Worm (Caenorhabditis elegans): ENCODE data around the gene mrck-1.

Gene mrck-1

ce11 chrV:6303471-6303870 lies 36.4 kb upstream of the mrck-1 start, which contains the start of gene sago-1:
sago-1 (plus strand) TSS chrV:6303771.
- TF ChIP-seq ceh-83 (GFP tag; optimal IDR thresholded peaks at IDR 0.05) (no peak), ces-1 (GFP tag; optimal IDR thresholded peaks at IDR 0.05) (no peak), elt-3 (tag; optimal IDR thresholded peaks at IDR 0.05) (no peak), mep-1 (tag; optimal IDR thresholded peaks at IDR 0.05) (no peak), nhr-237 (tag; optimal IDR thresholded peaks at IDR 0.05) (no peak), nhr-76 (tag; optimal IDR thresholded peaks at IDR 0.05) (no peak), blmp-1 (tag; optimal IDR thresholded peaks at IDR 0.05) (no peak), ham-2 (GFP tag; optimal IDR thresholded peaks at IDR 0.05) (no peak), lsy-2 (tag; optimal IDR thresholded peaks at IDR 0.05) (no peak), hlh-1 (tag; optimal IDR thresholded peaks at IDR 0.05) (no peak)

DNA sequence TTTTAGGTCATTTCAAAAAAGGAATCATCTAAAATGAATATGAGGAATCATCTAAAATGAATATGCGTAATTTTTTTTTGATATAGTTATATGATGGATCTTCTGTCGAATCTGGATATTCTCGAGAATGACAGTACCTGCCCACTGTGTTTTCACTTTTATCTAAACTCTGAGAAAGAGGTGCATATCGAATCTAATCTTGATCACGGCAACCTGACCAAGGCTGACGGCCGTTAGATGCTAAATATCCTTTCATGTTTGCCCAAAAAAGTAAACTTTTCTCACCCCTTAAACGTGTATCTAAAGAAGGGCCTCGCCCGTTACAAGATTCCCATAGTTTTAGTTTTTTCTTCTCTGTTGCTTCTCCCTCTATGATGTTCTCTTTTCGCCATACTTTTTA lies 35.4 kb upstream of the mrck-1 start:
- TF ChIP-seq tbx-8 (GFP tag; optimal IDR thresholded peaks at IDR 0.05) = no peak
- TF ChIP-seq elt-1 (tag; optimal IDR thresholded peaks at IDR 0.05; ENCODE audit: borderline replicate concordance, insufficient read depth) = peak; percentile 89

DNA sequence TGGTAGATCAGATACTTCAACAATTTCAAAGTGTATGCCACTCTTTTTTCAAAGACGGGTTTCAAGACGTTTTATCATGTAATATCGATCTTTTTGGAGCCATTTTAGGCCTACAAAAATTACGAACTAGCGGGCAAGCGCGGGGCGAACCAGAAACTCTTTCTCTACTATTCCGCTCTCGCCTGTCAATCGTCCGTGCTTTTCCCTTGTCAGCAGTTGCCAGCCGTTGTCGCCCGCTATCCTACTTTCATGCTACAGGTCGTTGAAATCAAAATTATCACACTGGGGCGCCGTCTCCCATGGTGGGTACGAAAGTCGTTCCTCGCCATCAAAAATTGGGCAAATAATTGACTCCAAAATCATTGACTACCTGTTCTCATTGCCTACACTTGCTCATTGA lies 34.0 kb upstream of the mrck-1 start:
- TF ChIP-seq mab-5 (tag; optimal IDR thresholded peaks at IDR 0.05) (no peak), unc-120 (tag; optimal IDR thresholded peaks at IDR 0.05; ENCODE audit: poor library complexity, severe bottlenecking) (no peak), nhr-28 (tag; optimal IDR thresholded peaks at IDR 0.05) (no peak), nhr-76 (tag; optimal IDR thresholded peaks at IDR 0.05) (no peak), pha-4 (tag; optimal IDR thresholded peaks at IDR 0.05) (no peak), ceh-39 (tag; optimal IDR thresholded peaks at IDR 0.05) (no peak), ces-1 (GFP tag; optimal IDR thresholded peaks at IDR 0.05) (no peak), elt-3 (tag; optimal IDR thresholded peaks at IDR 0.05) (no peak), ceh-43 (GFP tag; optimal IDR thresholded peaks at IDR 0.05) (no peak), tbx-8 (GFP tag; optimal IDR thresholded peaks at IDR 0.05) (no peak), sem-2 (GFP tag; optimal IDR thresholded peaks at IDR 0.05) (no peak), unc-62 (GFP tag; optimal IDR thresholded peaks at IDR 0.05) (no peak), lin-13 (tag; optimal IDR thresholded peaks at IDR 0.05) (no peak), elt-1 (tag; optimal IDR thresholded peaks at IDR 0.05; ENCODE audit: borderline replicate concordance, insufficient read depth) (no peak), lin-32 (GFP tag; optimal IDR thresholded peaks at IDR 0.05) (no peak), flh-1 (GFP tag; optimal IDR thresholded peaks at IDR 0.05) (no peak), mep-1 (tag; optimal IDR thresholded peaks at IDR 0.05) (no peak), ceh-83 (GFP tag; optimal IDR thresholded peaks at IDR 0.05) (no peak)

DNA sequence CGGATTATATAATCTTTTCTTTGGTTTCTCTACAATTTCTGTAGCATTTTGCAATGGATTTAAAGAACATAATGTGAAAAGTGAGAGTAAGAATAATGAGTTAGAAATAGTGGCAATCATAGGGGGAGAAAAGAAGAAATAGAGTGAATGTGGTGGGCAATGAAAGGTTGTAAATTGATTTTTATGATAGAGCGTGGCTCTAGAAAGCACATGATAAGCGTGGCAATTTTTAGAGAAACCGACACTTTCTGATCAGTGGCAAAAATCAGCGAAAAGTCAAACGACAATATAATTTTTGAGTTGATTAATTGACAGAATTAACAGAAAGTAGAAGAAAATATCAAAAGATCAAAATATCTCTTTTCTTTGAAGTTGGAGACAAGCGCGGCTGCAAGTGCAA lies 25.3 kb upstream of the mrck-1 start, which contains the start of gene K12B6.9:
Gene K12B6.9, minus strand, starts transcription at position 266 of the 400 bp plus-strand sequence.
- no peak for TF ChIP-seq ces-1 (GFP tag; optimal IDR thresholded peaks at IDR 0.05)
- TF ChIP-seq elt-3 (tag; optimal IDR thresholded peaks at IDR 0.05) = no peak
- no peak for TF ChIP-seq snpc-4 (tag; optimal IDR thresholded peaks at IDR 0.05)
- TF ChIP-seq sem-2 (GFP tag; optimal IDR thresholded peaks at IDR 0.05) = no peak
- no peak for TF ChIP-seq cnd-1 (tag; optimal IDR thresholded peaks at IDR 0.05)
- TF ChIP-seq zip-8 (tag; optimal IDR thresholded peaks at IDR 0.05) = no peak
- no peak for TF ChIP-seq mep-1 (tag; optimal IDR thresholded peaks at IDR 0.05)
- no peak for TF ChIP-seq lin-32 (GFP tag; optimal IDR thresholded peaks at IDR 0.05)
- no peak for TF ChIP-seq unc-62 (GFP tag; optimal IDR thresholded peaks at IDR 0.05)
- TF ChIP-seq ceh-39 (tag; optimal IDR thresholded peaks at IDR 0.05) = no peak
- no peak for TF ChIP-seq sptf-1 (tag; optimal IDR thresholded peaks at IDR 0.05)
- TF ChIP-seq ceh-83 (GFP tag; optimal IDR thresholded peaks at IDR 0.05) = no peak
- TF ChIP-seq bed-3 (GFP tag; optimal IDR thresholded peaks at IDR 0.05) = no peak
- TF ChIP-seq unc-120 (tag; optimal IDR thresholded peaks at IDR 0.05; ENCODE audit: poor library complexity, severe bottlenecking) = no peak
- no peak for TF ChIP-seq ztf-11 (tag; optimal IDR thresholded peaks at IDR 0.05)
- TF ChIP-seq blmp-1 (tag; optimal IDR thresholded peaks at IDR 0.05) = no peak
- TF ChIP-seq tbx-8 (GFP tag; optimal IDR thresholded peaks at IDR 0.05) = no peak
- no peak for TF ChIP-seq mls-2 (tag; optimal IDR thresholded peaks at IDR 0.05)
- TF ChIP-seq ham-2 (GFP tag; optimal IDR thresholded peaks at IDR 0.05) = no peak
- no peak for TF ChIP-seq unc-39 (tag; optimal IDR thresholded peaks at IDR 0.05)

DNA sequence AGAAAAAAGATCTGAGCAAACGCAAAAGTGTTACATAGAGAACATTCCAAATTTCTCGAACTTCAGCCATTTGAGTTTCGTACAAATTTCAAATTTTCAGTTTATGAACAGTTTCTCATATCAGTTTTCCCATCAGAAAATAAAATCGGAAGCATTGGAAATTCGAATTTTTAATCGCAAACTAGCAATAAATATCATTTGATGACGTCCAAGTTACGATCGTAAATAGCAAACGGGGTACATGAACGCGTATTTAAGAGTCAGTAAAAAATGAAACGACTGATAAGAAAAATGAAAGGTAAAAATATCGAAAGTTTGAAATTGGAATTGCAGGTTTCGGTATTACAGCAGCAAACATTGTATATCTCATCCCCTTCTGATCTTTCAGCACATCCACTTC lies 24.2 kb upstream of the mrck-1 start:
- TF ChIP-seq M03D4.4 (tag; optimal IDR thresholded peaks at IDR 0.05) (no peak), hlh-1 (tag; optimal IDR thresholded peaks at IDR 0.05) (no peak), drap-1 (GFP tag; optimal IDR thresholded peaks at IDR 0.05) (no peak), nhr-28 (tag; optimal IDR thresholded peaks at IDR 0.05) (no peak), unc-120 (tag; optimal IDR thresholded peaks at IDR 0.05; ENCODE audit: poor library complexity, severe bottlenecking) (no peak), zip-8 (tag; optimal IDR thresholded peaks at IDR 0.05) (no peak), ceh-39 (tag; optimal IDR thresholded peaks at IDR 0.05) (no peak), nhr-2 (tag; optimal IDR thresholded peaks at IDR 0.05) (no peak), snpc-4 (tag; optimal IDR thresholded peaks at IDR 0.05) (no peak), ceh-43 (GFP tag; optimal IDR thresholded peaks at IDR 0.05) (no peak), ces-1 (GFP tag; optimal IDR thresholded peaks at IDR 0.05) (no peak), ham-2 (GFP tag; optimal IDR thresholded peaks at IDR 0.05) (no peak), elt-3 (tag; optimal IDR thresholded peaks at IDR 0.05) (no peak), flh-1 (GFP tag; optimal IDR thresholded peaks at IDR 0.05) (no peak), elt-1 (tag; optimal IDR thresholded peaks at IDR 0.05; ENCODE audit: borderline replicate concordance, insufficient read depth) (no peak), sem-2 (GFP tag; optimal IDR thresholded peaks at IDR 0.05) (no peak)
